Fruit fly (Drosophila melanogaster): ENCODE data around the gene CG2656.

Gene CG2656

dm6 chr3R:7172978-7173377 is 28.5 kb downstream of the CG2656 start:
- peak; percentile 75 for TF ChIP-seq EcR (GFP tag; optimal IDR thresholded peaks at IDR 0.05)
- TF ChIP-seq Pif1A (GFP tag; optimal IDR thresholded peaks at IDR 0.05): no peak
- TF ChIP-seq CG34367 (tag; optimal IDR thresholded peaks at IDR 0.05): no peak
- no peak for TF ChIP-seq CG14655 (GFP tag; optimal IDR thresholded peaks at IDR 0.05)
- TF ChIP-seq CG4496 (GFP tag; IDR thresholded peaks at IDR 0.05): 0 out of 3 replicates have a peak, but pooled peaks have one; percentile 22
- no peak for TF ChIP-seq Pif1B (GFP tag; optimal IDR thresholded peaks at IDR 0.05)
- TF ChIP-seq CG9948 (tag; optimal IDR thresholded peaks at IDR 0.05): no peak

dm6 chr3R:7174755-7175154 is 30.2 kb downstream of the CG2656 start:
- no peak for TF ChIP-seq CG34367 (tag; optimal IDR thresholded peaks at IDR 0.05)
- TF ChIP-seq CG32121 (GFP tag; IDR thresholded peaks at IDR 0.05): no peak
- peak; percentile 33 for TF ChIP-seq CG13204 (GFP tag; optimal IDR thresholded peaks at IDR 0.05)
- TF ChIP-seq CG4496 (GFP tag; IDR thresholded peaks at IDR 0.05): peak; percentile 43; the same call in 1 of the 3 replicates
- TF ChIP-seq EcR (GFP tag; optimal IDR thresholded peaks at IDR 0.05): peak; percentile 84
- TF ChIP-seq CG9948 (tag; optimal IDR thresholded peaks at IDR 0.05): no peak
- no peak for TF ChIP-seq CG8301 (tag; optimal IDR thresholded peaks at IDR 0.05)

- no peak for TF ChIP-seq CG17806 (tag; optimal IDR thresholded peaks at IDR 0.05)
- 0 out of 2 replicates have a peak, but pooled peaks have one; percentile 9 for TF ChIP-seq Ets98B (GFP tag; IDR thresholded peaks at IDR 0.05)
Observed at dm6 chr3R:7186242-7187092, 41.9 kb downstream of the CG2656 start, which contains the start of the genes CG10055 and lap. Gene CG10055, minus strand, starts transcription at chr3R:7186673. Gene lap, plus strand, starts transcription at chr3R:7186994.

- peak; percentile 6 for TF ChIP-seq CG34367 (tag; optimal IDR thresholded peaks at IDR 0.05)
- TF ChIP-seq EcR (GFP tag; optimal IDR thresholded peaks at IDR 0.05): peak; percentile 92
- no peak for TF ChIP-seq CG10348 (GFP tag; IDR thresholded peaks at IDR 0.05)
- peak; percentile 21 for TF ChIP-seq CG8301 (tag; optimal IDR thresholded peaks at IDR 0.05)
- 0 out of 2 replicates have a peak, but pooled peaks have one; percentile 5 for TF ChIP-seq Ets98B (GFP tag; IDR thresholded peaks at IDR 0.05)
- TF ChIP-seq CG8159 (tag; optimal IDR thresholded peaks at IDR 0.05): peak; percentile 40
- TF ChIP-seq CG4496 (GFP tag; IDR thresholded peaks at IDR 0.05): no peak
- TF ChIP-seq CG17806 (tag; optimal IDR thresholded peaks at IDR 0.05): peak; percentile 47
- peak; percentile 28 for TF ChIP-seq CG9948 (tag; optimal IDR thresholded peaks at IDR 0.05)
- no peak for TF ChIP-seq CG13204 (GFP tag; optimal IDR thresholded peaks at IDR 0.05)
- no peak for TF ChIP-seq fd96Ca (GFP tag; IDR thresholded peaks at IDR 0.05)
- TF ChIP-seq gl (tag; optimal IDR thresholded peaks at IDR 0.05): no peak
- no peak for TF ChIP-seq D1 (tag; optimal IDR thresholded peaks at IDR 0.05)
- 0 out of 2 replicates have a peak, but pooled peaks have one; percentile 24 for TF ChIP-seq CG32121 (GFP tag; IDR thresholded peaks at IDR 0.05)
Observed at dm6 chr3R:7187093-7187912, 42.8 kb downstream of the CG2656 start.

dm6 chr3R:7187989-7188388 is 43.5 kb downstream of the CG2656 start:
- TF ChIP-seq CG8159 (tag; optimal IDR thresholded peaks at IDR 0.05) (no peak), Pif1B (GFP tag; optimal IDR thresholded peaks at IDR 0.05) (no peak), Snoo (tag; optimal IDR thresholded peaks at IDR 0.05) (no peak), gl (tag; optimal IDR thresholded peaks at IDR 0.05) (no peak), fd96Ca (GFP tag; IDR thresholded peaks at IDR 0.05) (no peak), CG10348 (GFP tag; IDR thresholded peaks at IDR 0.05) (no peak), CG12605 (GFP tag; IDR thresholded peaks at IDR 0.05) (no peak), Ets98B (GFP tag; IDR thresholded peaks at IDR 0.05) (no peak), D1 (tag; optimal IDR thresholded peaks at IDR 0.05) (no peak), CG8301 (tag; optimal IDR thresholded peaks at IDR 0.05) (no peak), rn (GFP tag; IDR thresholded peaks at IDR 0.05) (no peak), CG15710 (tag; optimal IDR thresholded peaks at IDR 0.05) (no peak), CG32121 (GFP tag; IDR thresholded peaks at IDR 0.05) (no peak), CG14655 (GFP tag; optimal IDR thresholded peaks at IDR 0.05) (no peak), CG4496 (GFP tag; IDR thresholded peaks at IDR 0.05) (no peak), Pif1A (GFP tag; optimal IDR thresholded peaks at IDR 0.05) (no peak), CG17806 (tag; optimal IDR thresholded peaks at IDR 0.05) (no peak), EcR (GFP tag; optimal IDR thresholded peaks at IDR 0.05) (no peak)

- TF ChIP-seq Pif1B (GFP tag; optimal IDR thresholded peaks at IDR 0.05): no peak
- TF ChIP-seq gl (tag; optimal IDR thresholded peaks at IDR 0.05): no peak
- TF ChIP-seq CG13204 (GFP tag; optimal IDR thresholded peaks at IDR 0.05): no peak
- TF ChIP-seq Ets98B (GFP tag; IDR thresholded peaks at IDR 0.05): no peak
- TF ChIP-seq fd96Ca (GFP tag; IDR thresholded peaks at IDR 0.05): no peak
- TF ChIP-seq Snoo (tag; optimal IDR thresholded peaks at IDR 0.05): no peak
- no peak for TF ChIP-seq CG15710 (tag; optimal IDR thresholded peaks at IDR 0.05)
- TF ChIP-seq rn (GFP tag; IDR thresholded peaks at IDR 0.05): no peak
- TF ChIP-seq CG34367 (tag; optimal IDR thresholded peaks at IDR 0.05): no peak
- TF ChIP-seq CG8159 (tag; optimal IDR thresholded peaks at IDR 0.05): no peak
- no peak for TF ChIP-seq CG17806 (tag; optimal IDR thresholded peaks at IDR 0.05)
Observed at dm6 chr3R:7188697-7189096, 44.2 kb downstream of the CG2656 start.

All from whole organism, pupa.